Worm (Caenorhabditis elegans) whole organism, L1 larva: Measurements from ENCODE around the gene cogc-4.

ENCODE experiments used
- C34B4.2 ChIP-seq: sonication (generic microtip); optimal IDR thresholded peaks from 2 replicates; lab custom pipeline; 2017; ENCODE audit warnings: mild to moderate bottlenecking, missing genetic modification characterization, missing compliant biosample characterization
- ama-1 ChIP-seq: fragments of 150-350 bp; optimal IDR thresholded peaks from 2 replicates; lab custom pipeline; 2014
- ceh-82 ChIP-seq, 3 experiments: fragments of 150-350 bp in 1 of 3; sonication (generic microtip) in 2 of 3; optimal IDR thresholded peaks; 2 replicates each; lab custom pipeline; 2014 to 2017; ENCODE audit warnings: missing biosample characterization in 3 of 3, missing genetic modification characterization in 3 of 3
- efl-1 ChIP-seq, 4 experiments: fragments of 150-350 bp; optimal IDR thresholded peaks in 3 of 4; peaks in 1 of 4; 1 replicate in 1 of 4; 2 replicates in 3 of 4; lab custom pipeline; 2014; ENCODE audit warnings: missing biosample characterization in 2 of 4, missing genetic modification characterization in 2 of 4, missing genetic modification reagents in 2 of 4
- egl-27 ChIP-seq, 2 experiments: fragments of 150-350 bp in 1 of 2; sonication (generic microtip); optimal IDR thresholded peaks; 3 replicates each; lab custom pipeline; 2017 to 2018; ENCODE audit warnings: missing biosample characterization in 2 of 2, missing genetic modification characterization in 2 of 2, missing genetic modification reagents in 2 of 2
- isw-1 ChIP-seq: fragments of 200-800 bp; sonication (Bioruptor generic); IDR thresholded peaks from 2 replicates; pipeline ENCODE4 v1.3.6; 2022; ENCODE audit warnings: missing genetic modification characterization, missing compliant biosample characterization
- jun-1 ChIP-seq: fragments of 150-350 bp; optimal IDR thresholded peaks from 2 replicates; lab custom pipeline; 2014; ENCODE audit warnings: missing biosample characterization, missing genetic modification reagents, missing genetic modification characterization
- lin-13 ChIP-seq: fragments of 150-350 bp; optimal IDR thresholded peaks from 2 replicates; lab custom pipeline; 2014; ENCODE audit warnings: missing biosample characterization, missing genetic modification reagents, missing genetic modification characterization
- lin-39 ChIP-seq: fragments of 150-350 bp; optimal IDR thresholded peaks from 2 replicates; lab custom pipeline; 2014; ENCODE audit warnings: missing biosample characterization, missing genetic modification reagents, missing genetic modification characterization
- nhr-237 ChIP-seq: fragments of 150-350 bp; optimal IDR thresholded peaks from 2 replicates; lab custom pipeline; 2014; ENCODE audit warnings: missing biosample characterization, missing genetic modification characterization
- nhr-47 ChIP-seq: sonication (generic microtip); optimal IDR thresholded peaks from 2 replicates; lab custom pipeline; 2016; ENCODE audit warnings: mild to moderate bottlenecking, missing genetic modification characterization, moderate library complexity, missing compliant biosample characterization

ce11 chrII:1412359-1412907 lies 9.2 kb downstream of the cogc-4 start, which contains the start of gene alkb-1:
- no peak for TF ChIP-seq lin-39 (tag; lab: Kevin White, UChicago)
- no peak for TF ChIP-seq nhr-237 (tag; lab: Kevin White, UChicago)
- no peak for TF ChIP-seq efl-1 (optimal IDR thresholded peaks at IDR 0.05; lab: Kevin White, UChicago)
- TF ChIP-seq efl-1 (GFP tag; optimal IDR thresholded peaks at IDR 0.05 in 1 of 2; lab: Kevin White, UChicago), result no peak
- no peak for TF ChIP-seq C34B4.2 (tag; lab: Kevin White, UChicago)
- no peak for TF ChIP-seq lin-13
- no peak for TF ChIP-seq isw-1 (GFP tag; lab: Robert Waterston, UW)
- TF ChIP-seq ama-1 (lab: Kevin White, UChicago), result no peak
- TF ChIP-seq egl-27 (tag; optimal IDR thresholded peaks at IDR 0.05; lab: Kevin White, UChicago), result no peak
- TF ChIP-seq jun-1, result no peak
- TF ChIP-seq nhr-47 (tag; lab: Kevin White, UChicago), result no peak
- TF ChIP-seq ceh-82 (tag; optimal IDR thresholded peaks at IDR 0.05; lab: Kevin White, UChicago), result no peak
